Worm (Caenorhabditis elegans) whole organism, L4/young adult: Measurements from ENCODE around the gene C03H12.1.

Experiments
- W03F9.2 ChIP-seq: fragments of 150-350 bp; optimal IDR thresholded peaks from 2 replicates; lab custom pipeline; 2014; ENCODE audit warnings: missing biosample characterization, missing genetic modification characterization
- him-1 ChIP-seq: sonication (generic microtip); optimal IDR thresholded peaks from 2 replicates; lab custom pipeline; 2016; ENCODE audit warnings: missing genotype, missing genetic modification reagents, missing genetic modification characterization, missing compliant biosample characterization

- TF ChIP-seq W03F9.2: no peak
- TF ChIP-seq him-1: no peak
Observed at ce11 chrX:15721346-15721745, 32.1 kb downstream of the C03H12.1 start, which contains the start of gene ZK662.5.
